Worm (Caenorhabditis elegans) whole organism, late embryonic: ENCODE data around the gene kvs-4.

Source experiments
- C08G9.2 ChIP-seq: sonication (generic microtip); optimal IDR thresholded peaks from 2 replicates; lab custom pipeline; 2016; ENCODE audit warnings: mild to moderate bottlenecking, missing genetic modification characterization, moderate library complexity, missing compliant biosample characterization
- C38D4.7 ChIP-seq: fragments of 200-800 bp; sonication (Bioruptor generic); optimal IDR thresholded peaks from 2 replicates; lab custom pipeline; 2018; ENCODE audit warnings: mild to moderate bottlenecking, missing genetic modification characterization, moderate library complexity, missing compliant biosample characterization
- K09A11.1 ChIP-seq: sonication (generic microtip); optimal IDR thresholded peaks from 2 replicates; lab custom pipeline; 2017; ENCODE audit warnings: antibody characterized with exemption, mild to moderate bottlenecking, missing genetic modification characterization, missing compliant biosample characterization; ENCODE audit not compliant: insufficient read depth
- T23F11.4 ChIP-seq: fragments of 200-800 bp; sonication (Bioruptor generic); optimal IDR thresholded peaks from 2 replicates; lab custom pipeline; 2018; ENCODE audit warnings: mild to moderate bottlenecking, missing genetic modification characterization, missing compliant biosample characterization
- ahr-1 ChIP-seq: sonication (generic microtip); optimal IDR thresholded peaks from 2 replicates; lab custom pipeline; 2016; ENCODE audit warnings: missing genetic modification characterization, missing compliant biosample characterization
- ceh-14 ChIP-seq: sonication (generic microtip); optimal IDR thresholded peaks from 2 replicates; lab custom pipeline; 2016; ENCODE audit warnings: missing genotype, missing genetic modification characterization, missing compliant biosample characterization
- ceh-18 ChIP-seq: sonication (generic microtip); optimal IDR thresholded peaks from 2 replicates; lab custom pipeline; 2016; ENCODE audit warnings: missing genetic modification characterization, missing compliant biosample characterization
- ceh-19 ChIP-seq: fragments of 200-800 bp; sonication (Bioruptor generic); optimal IDR thresholded peaks from 2 replicates; lab custom pipeline; 2018; ENCODE audit warnings: mild to moderate bottlenecking, missing genetic modification characterization, missing compliant biosample characterization
- ceh-2 ChIP-seq: sonication (generic microtip); optimal IDR thresholded peaks from 2 replicates; lab custom pipeline; 2016; ENCODE audit warnings: missing genotype, missing genetic modification characterization, missing compliant biosample characterization
- ceh-24 ChIP-seq: sonication (generic microtip); optimal IDR thresholded peaks from 2 replicates; lab custom pipeline; 2016; ENCODE audit warnings: mild to moderate bottlenecking, missing genetic modification characterization, missing compliant biosample characterization
- ceh-30 ChIP-seq: fragments of 150-350 bp; optimal IDR thresholded peaks from 2 replicates; lab custom pipeline; 2014; ENCODE audit warnings: missing biosample characterization, missing genetic modification characterization
- ceh-34 ChIP-seq: sonication (generic microtip); optimal IDR thresholded peaks from 2 replicates; lab custom pipeline; 2016; ENCODE audit warnings: mild to moderate bottlenecking, missing genetic modification characterization, missing compliant biosample characterization
- che-1 ChIP-seq: sonication (generic microtip); optimal IDR thresholded peaks from 2 replicates; lab custom pipeline; 2016; ENCODE audit warnings: mild to moderate bottlenecking, missing genetic modification characterization, missing compliant biosample characterization
- elt-2 ChIP-seq: sonication (generic microtip); optimal IDR thresholded peaks from 2 replicates; lab custom pipeline; 2016; ENCODE audit warnings: missing genetic modification reagents, missing genetic modification characterization, missing compliant biosample characterization
- elt-4 ChIP-seq: sonication (generic microtip); optimal IDR thresholded peaks from 2 replicates; lab custom pipeline; 2016; ENCODE audit warnings: missing genetic modification characterization, missing compliant biosample characterization
- ets-4 ChIP-seq: sonication (generic microtip); optimal IDR thresholded peaks from 2 replicates; lab custom pipeline; 2016; ENCODE audit warnings: missing genetic modification characterization, missing compliant biosample characterization
- eyg-1 ChIP-seq: sonication (generic microtip); optimal IDR thresholded peaks from 2 replicates; lab custom pipeline; 2016; ENCODE audit warnings: missing genotype, missing genetic modification characterization, missing compliant biosample characterization
- fax-1 ChIP-seq: sonication (generic microtip); optimal IDR thresholded peaks from 2 replicates; lab custom pipeline; 2016; ENCODE audit warnings: missing genotype, missing genetic modification characterization, missing compliant biosample characterization
- fkh-10 ChIP-seq: fragments of 150-350 bp; optimal IDR thresholded peaks from 2 replicates; lab custom pipeline; 2014; ENCODE audit warnings: missing biosample characterization, missing genetic modification reagents, missing genetic modification characterization
- gmeb-2 ChIP-seq: sonication (generic microtip); optimal IDR thresholded peaks from 2 replicates; lab custom pipeline; 2016; ENCODE audit warnings: missing genetic modification characterization, inconsistent platforms, missing compliant biosample characterization
- hlh-13 ChIP-seq: fragments of 200-800 bp; sonication (Bioruptor generic); optimal IDR thresholded peaks from 2 replicates; lab custom pipeline; 2018; ENCODE audit warnings: mild to moderate bottlenecking, missing genetic modification characterization, missing compliant biosample characterization
- hlh-30 ChIP-seq: sonication (generic microtip); optimal IDR thresholded peaks from 2 replicates; lab custom pipeline; 2017; ENCODE audit warnings: antibody characterized with exemption, missing genetic modification characterization, missing compliant biosample characterization; ENCODE audit not compliant: insufficient read depth
- hlh-8 ChIP-seq: sonication (generic microtip); optimal IDR thresholded peaks from 2 replicates; lab custom pipeline; 2016; ENCODE audit warnings: missing genotype, missing genetic modification characterization, missing compliant biosample characterization
- lim-6 ChIP-seq: sonication (generic microtip); optimal IDR thresholded peaks from 2 replicates; lab custom pipeline; 2016; ENCODE audit warnings: missing genetic modification characterization, missing compliant biosample characterization
- madf-2 ChIP-seq: sonication (generic microtip); optimal IDR thresholded peaks from 2 replicates; lab custom pipeline; 2017; ENCODE audit warnings: missing genetic modification characterization, missing compliant biosample characterization
- mec-3 ChIP-seq: sonication (generic microtip); optimal IDR thresholded peaks from 2 replicates; lab custom pipeline; 2016; ENCODE audit warnings: borderline replicate concordance, missing genetic modification characterization, missing compliant biosample characterization
- nfya-1 ChIP-seq: sonication (generic microtip); optimal IDR thresholded peaks from 2 replicates; lab custom pipeline; 2017; ENCODE audit warnings: missing genetic modification characterization, mild to moderate bottlenecking, missing compliant biosample characterization, antibody characterized with exemption, moderate library complexity
- nhr-11 ChIP-seq: fragments of 150-350 bp; optimal IDR thresholded peaks from 2 replicates; lab custom pipeline; 2014; ENCODE audit warnings: missing biosample characterization, missing genetic modification characterization
- nhr-232 ChIP-seq: sonication (generic microtip); optimal IDR thresholded peaks from 2 replicates; lab custom pipeline; 2016; ENCODE audit warnings: missing genetic modification characterization, missing compliant biosample characterization
- odd-2 ChIP-seq: sonication (generic microtip); optimal IDR thresholded peaks from 2 replicates; lab custom pipeline; 2017; ENCODE audit warnings: antibody characterized with exemption, mild to moderate bottlenecking, missing genetic modification characterization, missing compliant biosample characterization
- pag-3 ChIP-seq: sonication (generic microtip); optimal IDR thresholded peaks from 2 replicates; lab custom pipeline; 2016; ENCODE audit warnings: missing compliant biosample characterization, missing genetic modification characterization, borderline replicate concordance
- pha-2 ChIP-seq: sonication (generic microtip); optimal IDR thresholded peaks from 2 replicates; lab custom pipeline; 2017; ENCODE audit warnings: mild to moderate bottlenecking, missing genetic modification characterization, missing compliant biosample characterization
- pha-4 ChIP-seq: fragments of 150-350 bp; optimal IDR thresholded peaks from 2 replicates; lab custom pipeline; 2018; ENCODE audit warnings: missing biosample characterization, missing genetic modification reagents, missing genetic modification characterization
- pqm-1 ChIP-seq: sonication (generic microtip); optimal IDR thresholded peaks from 2 replicates; lab custom pipeline; 2016; ENCODE audit warnings: missing genetic modification characterization, missing compliant biosample characterization
- rnt-1 ChIP-seq: sonication (generic microtip); optimal IDR thresholded peaks from 2 replicates; lab custom pipeline; 2016; ENCODE audit warnings: missing genetic modification characterization, missing compliant biosample characterization
- syd-9 ChIP-seq: sonication (generic microtip); optimal IDR thresholded peaks from 2 replicates; lab custom pipeline; 2016; ENCODE audit warnings: mild to moderate bottlenecking, missing genetic modification characterization, moderate library complexity, missing compliant biosample characterization
- tbx-2 ChIP-seq: sonication (generic microtip); optimal IDR thresholded peaks from 2 replicates; lab custom pipeline; 2016; ENCODE audit warnings: missing genetic modification characterization, missing compliant biosample characterization
- tbx-7 ChIP-seq: sonication (generic microtip); optimal IDR thresholded peaks from 2 replicates; lab custom pipeline; 2016; ENCODE audit warnings: missing genotype, missing genetic modification characterization, missing compliant biosample characterization
- ttx-3 ChIP-seq: sonication (generic microtip); optimal IDR thresholded peaks from 2 replicates; lab custom pipeline; 2016; ENCODE audit warnings: missing genetic modification reagents, missing genetic modification characterization, missing compliant biosample characterization
- unc-3 ChIP-seq, 2 experiments: fragments of 200-800 bp in 1 of 2; sonication (Bioruptor generic) in 1 of 2; sonication (generic microtip) in 1 of 2; conservative IDR thresholded peaks in 1 of 2; optimal IDR thresholded peaks in 1 of 2; 2 replicates each; pipeline versions ENCODE4 v1.3.6 to Lab custom; 2016 to 2022; ENCODE audit warnings: missing compliant biosample characterization in 2 of 2, missing genetic modification characterization in 2 of 2, missing genetic modification reagents in 1 of 2
- unc-86 ChIP-seq: sonication (generic microtip); optimal IDR thresholded peaks from 2 replicates; lab custom pipeline; 2016; ENCODE audit warnings: missing genetic modification characterization, missing compliant biosample characterization

The kvs-4 gene

ce11 chrIII:10981555-10981954, 30.8 kb upstream of the kvs-4 start:
- TF ChIP-seq tbx-2 (tag; lab: Kevin White, UChicago) (no peak), ceh-34 (tag; lab: Kevin White, UChicago) (no peak), odd-2 (no peak), C08G9.2 (tag; lab: Kevin White, UChicago) (no peak), ceh-19 (GFP tag; lab: Kevin White, UChicago) (no peak), ttx-3 (tag; lab: Kevin White, UChicago) (no peak), nhr-11 (no peak), ceh-14 (tag; lab: Kevin White, UChicago) (no peak), pqm-1 (no peak), nhr-232 (tag; lab: Kevin White, UChicago) (no peak), T23F11.4 (GFP tag; lab: Kevin White, UChicago) (no peak), gmeb-2 (tag; lab: Kevin White, UChicago) (no peak), C38D4.7 (no peak), tbx-7 (tag; lab: Kevin White, UChicago) (no peak), pag-3 (tag; lab: Kevin White, UChicago) (no peak), elt-2 (tag; lab: Kevin White, UChicago) (no peak), nfya-1 (tag; lab: Kevin White, UChicago) (no peak), fax-1 (no peak)

- no peak for TF ChIP-seq ceh-24 (tag; lab: Kevin White, UChicago)
- TF ChIP-seq nhr-11: no peak
- no peak for TF ChIP-seq unc-3 (GFP tag; conservative IDR thresholded peaks at IDR 0.05; lab: Robert Waterston, UW)
- TF ChIP-seq unc-3 (tag; optimal IDR thresholded peaks at IDR 0.05; lab: Kevin White, UChicago): no peak
- no peak for TF ChIP-seq eyg-1 (tag; lab: Kevin White, UChicago)
- no peak for TF ChIP-seq lim-6 (tag; lab: Kevin White, UChicago)
- no peak for TF ChIP-seq che-1 (tag; lab: Kevin White, UChicago)
- TF ChIP-seq T23F11.4 (GFP tag; lab: Kevin White, UChicago): no peak
- TF ChIP-seq elt-4: no peak
- no peak for TF ChIP-seq ets-4 (tag; lab: Kevin White, UChicago)
- TF ChIP-seq rnt-1 (tag; lab: Kevin White, UChicago): no peak
Measured at ce11 chrIII:10983153-10983552, 29.2 kb upstream of the kvs-4 start, which contains the start of gene col-92. Gene col-92 (minus strand): TSS chrIII:10983253.

ce11 chrIII:10985559-10986036, 26.8 kb upstream of the kvs-4 start, which contains the start of gene col-93:
Gene col-93 (minus strand): TSS chrIII:10985609.
- TF ChIP-seq nfya-1 (tag; lab: Kevin White, UChicago) (no peak), hlh-30 (no peak), syd-9 (no peak), K09A11.1 (tag; lab: Kevin White, UChicago) (no peak), ceh-2 (tag; lab: Kevin White, UChicago) (no peak), pha-4 (tag; lab: Kevin White, UChicago) (no peak), C38D4.7 (no peak), ceh-18 (tag; lab: Kevin White, UChicago) (no peak), ceh-30 (tag; lab: Kevin White, UChicago) (no peak)
- TF ChIP-seq, all 69 proteins: peak for 0

- TF ChIP-seq che-1 (tag; lab: Kevin White, UChicago) (no peak), madf-2 (tag; lab: Kevin White, UChicago) (no peak), K09A11.1 (tag; lab: Kevin White, UChicago) (no peak), ahr-1 (no peak), unc-86 (tag; lab: Kevin White, UChicago) (no peak), mec-3 (tag; lab: Kevin White, UChicago) (no peak), tbx-2 (tag; lab: Kevin White, UChicago) (no peak), tbx-7 (tag; lab: Kevin White, UChicago) (no peak), hlh-13 (GFP tag; lab: Kevin White, UChicago) (no peak), hlh-8 (tag; lab: Kevin White, UChicago) (no peak), fkh-10 (no peak), ceh-30 (tag; lab: Kevin White, UChicago) (no peak), pha-4 (tag; lab: Kevin White, UChicago) (no peak), pha-2 (tag; lab: Kevin White, UChicago) (no peak), lim-6 (tag; lab: Kevin White, UChicago) (no peak)
Measured at ce11 chrIII:10987561-10988184, 24.7 kb upstream of the kvs-4 start, which contains the start of gene col-94. Gene col-94 (minus strand): TSS chrIII:10987873.
